Worm (Caenorhabditis elegans): ENCODE results near the gene K03B4.9.

K03B4.9 gene

DNA sequence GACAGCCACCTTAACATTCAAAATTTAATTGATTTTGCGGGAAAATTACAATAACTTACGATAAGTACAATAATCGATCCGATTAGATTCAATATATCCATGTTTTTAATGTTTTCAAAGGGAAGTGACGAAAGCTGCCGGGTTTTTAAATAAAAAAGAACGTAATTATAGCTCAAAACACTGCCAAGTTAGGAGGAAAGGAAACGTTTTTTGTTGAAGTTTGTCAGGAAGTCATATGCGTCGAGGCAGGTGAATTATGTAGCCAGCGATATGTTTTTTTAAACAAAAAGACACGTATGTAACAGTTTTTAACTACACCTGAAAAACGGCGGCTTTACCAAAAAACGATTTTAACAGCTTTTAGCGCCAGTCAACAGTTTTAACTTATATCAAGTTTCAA is 6.7 kb downstream of the K03B4.9 start, which contains the start of gene srx-73:
TSS of gene srx-73 (minus strand) at position 101 of the 400 bp plus-strand sequence.
- TF ChIP-seq fkh-10 (GFP tag; optimal IDR thresholded peaks at IDR 0.05): no peak
- no peak for TF ChIP-seq T23F11.4 (GFP tag; optimal IDR thresholded peaks at IDR 0.05)

DNA sequence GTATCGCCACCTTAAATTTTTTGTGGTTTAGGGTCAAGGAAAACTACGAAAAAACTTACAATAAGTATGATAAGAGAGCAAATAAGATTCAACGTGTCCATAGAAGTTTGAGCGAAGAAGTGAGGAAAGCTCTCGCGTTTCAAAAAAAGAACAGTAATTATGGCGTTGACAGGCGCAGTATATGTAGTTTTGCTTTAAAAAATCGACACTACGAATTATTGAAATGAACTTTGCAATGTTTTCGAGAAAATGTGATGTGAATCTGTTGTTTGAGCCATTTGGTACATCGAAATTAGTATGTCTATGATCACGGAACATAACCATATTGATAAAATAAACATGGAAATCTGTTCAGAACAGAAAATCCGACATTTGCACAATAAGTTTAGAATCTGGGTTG is 10.0 kb downstream of the K03B4.9 start, which contains the start of gene srx-74:
TSS of gene srx-74 (minus strand) at position 101 of the 400 bp plus-strand sequence.
- TF ChIP-seq sox-4 (tag; optimal IDR thresholded peaks at IDR 0.05) (no peak), nhr-11 (tag; optimal IDR thresholded peaks at IDR 0.05) (no peak), ceh-22 (tag; optimal IDR thresholded peaks at IDR 0.05) (no peak), lim-6 (tag; optimal IDR thresholded peaks at IDR 0.05) (no peak), nhr-232 (tag; optimal IDR thresholded peaks at IDR 0.05) (no peak), dmd-4 (tag; optimal IDR thresholded peaks at IDR 0.05; ENCODE audit: borderline replicate concordance) (no peak), hlh-6 (tag; optimal IDR thresholded peaks at IDR 0.05) (no peak), npax-4 (tag; optimal IDR thresholded peaks at IDR 0.05) (no peak), eyg-1 (tag; optimal IDR thresholded peaks at IDR 0.05) (no peak), pat-9 (tag; optimal IDR thresholded peaks at IDR 0.05) (no peak), rnt-1 (tag; optimal IDR thresholded peaks at IDR 0.05) (no peak), ets-4 (tag; optimal IDR thresholded peaks at IDR 0.05) (no peak), madf-2 (tag; optimal IDR thresholded peaks at IDR 0.05) (no peak), unc-42 (tag; optimal IDR thresholded peaks at IDR 0.05) (no peak), K02D7.2 (tag; optimal IDR thresholded peaks at IDR 0.05) (no peak), unc-86 (tag; optimal IDR thresholded peaks at IDR 0.05) (no peak), ceh-45 (GFP tag; IDR thresholded peaks at IDR 0.05) (no peak), sox-2 (GFP tag; IDR thresholded peaks at IDR 0.05) (no peak), mec-3 (tag; optimal IDR thresholded peaks at IDR 0.05; ENCODE audit: borderline replicate concordance) (no peak)

- no peak for TF ChIP-seq F13H6.1 (tag; optimal IDR thresholded peaks at IDR 0.05)
- TF ChIP-seq madf-2 (tag; optimal IDR thresholded peaks at IDR 0.05): no peak
- TF ChIP-seq lim-6 (tag; optimal IDR thresholded peaks at IDR 0.05): no peak
- no peak for TF ChIP-seq ceh-6 (GFP tag; optimal IDR thresholded peaks at IDR 0.05)
- TF ChIP-seq T23F11.4 (GFP tag; optimal IDR thresholded peaks at IDR 0.05): no peak
- TF ChIP-seq unc-42 (tag; optimal IDR thresholded peaks at IDR 0.05): no peak
- TF ChIP-seq ceh-9 (tag; optimal IDR thresholded peaks at IDR 0.05): no peak
- TF ChIP-seq ceh-22 (tag; optimal IDR thresholded peaks at IDR 0.05): no peak
- no peak for TF ChIP-seq dmd-4 (tag; optimal IDR thresholded peaks at IDR 0.05; ENCODE audit: borderline replicate concordance)
- no peak for TF ChIP-seq K09A11.1 (tag; optimal IDR thresholded peaks at IDR 0.05; ENCODE audit: insufficient read depth)
- TF ChIP-seq tbx-2 (tag; optimal IDR thresholded peaks at IDR 0.05): no peak
- TF ChIP-seq pha-4 (tag; optimal IDR thresholded peaks at IDR 0.05): no peak
- no peak for TF ChIP-seq pqm-1 (tag; optimal IDR thresholded peaks at IDR 0.05)
- no peak for TF ChIP-seq hlh-15 (tag; optimal IDR thresholded peaks at IDR 0.05)
- TF ChIP-seq C08G9.2 (tag; optimal IDR thresholded peaks at IDR 0.05): no peak
- TF ChIP-seq nhr-11 (tag; optimal IDR thresholded peaks at IDR 0.05): no peak
Measured at ce11 chrV:4655175-4655574, 17.2 kb downstream of the K03B4.9 start, which contains the start of gene F41F3.9. TSS of gene F41F3.9 (plus strand) at chrV:4655475.

DNA sequence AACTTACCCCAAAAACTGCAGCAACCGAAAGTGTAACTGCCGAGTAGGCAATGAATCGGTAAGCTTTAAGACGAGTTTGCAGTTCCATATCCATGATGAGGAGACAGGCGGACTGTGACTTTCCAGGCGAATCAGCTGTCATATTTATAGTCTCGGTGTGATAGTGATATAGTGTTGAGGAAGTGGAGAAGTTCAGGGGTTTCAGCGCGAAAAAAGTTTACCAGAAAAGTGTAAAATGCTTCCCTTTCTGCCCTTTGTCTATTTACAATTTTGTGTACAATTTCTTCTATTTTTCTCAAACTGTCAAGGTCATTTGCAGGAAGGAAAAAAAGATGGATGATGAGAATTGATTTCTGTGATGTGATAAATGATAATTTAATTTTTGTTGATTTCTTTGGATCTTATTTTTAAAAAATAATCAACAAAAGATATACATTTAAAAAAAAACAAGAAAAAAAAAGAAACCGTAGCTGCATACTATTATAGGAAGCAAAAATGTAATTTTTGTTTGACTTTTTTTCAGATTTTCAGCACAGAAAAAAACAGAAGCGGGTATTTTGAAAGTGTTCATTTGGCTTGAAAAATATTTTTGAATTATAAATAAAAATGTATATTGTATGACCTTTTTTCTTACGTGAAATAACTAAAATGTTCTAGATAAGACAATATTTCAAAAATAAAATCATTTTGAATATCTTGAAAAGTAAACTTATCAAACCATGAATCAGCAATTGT is 18.3 kb downstream of the K03B4.9 start, which contains the start of the genes col-139 and F41F3.1:
TSS of gene col-139 (minus strand) at position 101 of the 735 bp plus-strand sequence.
TSS of gene F41F3.1 (plus strand) at position 685 of the 735 bp plus-strand sequence.
- TF ChIP-seq C38D4.7 (GFP tag; optimal IDR thresholded peaks at IDR 0.05): no peak
- no peak for TF ChIP-seq che-1 (tag; optimal IDR thresholded peaks at IDR 0.05)
- TF ChIP-seq unc-86 (tag; optimal IDR thresholded peaks at IDR 0.05): no peak
- TF ChIP-seq elt-4 (tag; optimal IDR thresholded peaks at IDR 0.05): no peak

- TF ChIP-seq ceh-19 (GFP tag; optimal IDR thresholded peaks at IDR 0.05) (no peak), F13H6.1 (tag; optimal IDR thresholded peaks at IDR 0.05) (no peak), unc-55 (GFP tag; optimal IDR thresholded peaks at IDR 0.05) (no peak), syd-9 (tag; optimal IDR thresholded peaks at IDR 0.05) (no peak), mec-3 (tag; optimal IDR thresholded peaks at IDR 0.05; ENCODE audit: borderline replicate concordance) (peak; percentile 13), elt-4 (tag; optimal IDR thresholded peaks at IDR 0.05) (peak; percentile 26)
Measured at ce11 chrV:4653093-4653492, 19.3 kb downstream of the K03B4.9 start.

All from whole organism, late embryonic.